Fruit fly (Drosophila melanogaster) whole organism, embryonic: ENCODE measurements around the gene Vta1.
A peak's percentile ranks its signal among the peaks of the same experiment; 100 is the strongest.

Source experiments
- Abd-B ChIP-seq: fragments of 200-800 bp; sonication (Bioruptor generic); optimal IDR thresholded peaks from 2 replicates; lab custom pipeline; 2018; ENCODE audit warnings: missing biosample characterization, mild to moderate bottlenecking, missing genetic modification characterization, moderate library complexity
- CG1024 ChIP-seq: fragments of 200-800 bp; sonication (Bioruptor generic); IDR thresholded peaks from 2 replicates; pipeline ENCODE4 v1.3.6; 2022; ENCODE audit warnings: missing biosample characterization, missing genetic modification characterization
- CG10565 ChIP-seq: fragments of 200-800 bp; sonication (Bioruptor generic); optimal IDR thresholded peaks from 3 replicates; lab custom pipeline; 2016; ENCODE audit warnings: missing biosample characterization, mild to moderate bottlenecking, missing genetic modification characterization
- CG11085 ChIP-seq: fragments of 200-800 bp; sonication (Bioruptor generic); IDR thresholded peaks from 2 replicates; pipeline ENCODE4 v1.3.6; 2022; ENCODE audit warnings: missing biosample characterization, missing genetic modification characterization
- CG12769 ChIP-seq: fragments of 200-800 bp; sonication (Bioruptor generic); optimal IDR thresholded peaks from 2 replicates; lab custom pipeline; 2019; ENCODE audit warnings: missing biosample characterization, mild to moderate bottlenecking, missing genetic modification characterization, moderate library complexity
- CG16779 ChIP-seq: fragments of 200-800 bp; sonication (Bioruptor generic); IDR thresholded peaks from 2 replicates; pipeline ENCODE4 v1.3.6; 2022; ENCODE audit warnings: missing biosample characterization, missing genetic modification characterization
- CG2202 ChIP-seq: fragments of 200-800 bp; sonication (Bioruptor generic); optimal IDR thresholded peaks from 2 replicates; lab custom pipeline; 2018; ENCODE audit warnings: missing biosample characterization, mild to moderate bottlenecking, missing genetic modification characterization
- CG30020 ChIP-seq: fragments of 200-800 bp; optimal IDR thresholded peaks from 2 replicates; lab custom pipeline; 2019; ENCODE audit warnings: missing biosample characterization, mild to moderate bottlenecking, missing genetic modification characterization, moderate library complexity
- CG3281 ChIP-seq: fragments of 200-800 bp; sonication (Bioruptor generic); optimal IDR thresholded peaks from 3 replicates; lab custom pipeline; 2017; ENCODE audit warnings: missing biosample characterization, mild to moderate bottlenecking, missing genetic modification characterization
- CG3847 ChIP-seq: fragments of 200-800 bp; sonication (Bioruptor generic); IDR thresholded peaks from 2 replicates; pipeline ENCODE4 v1.3.6; 2022; ENCODE audit warnings: missing biosample characterization, missing genetic modification characterization
- CG7987 ChIP-seq: fragments of 200-800 bp; sonication (Bioruptor generic); optimal IDR thresholded peaks from 2 replicates; lab custom pipeline; 2018; ENCODE audit warnings: missing biosample characterization, mild to moderate bottlenecking, missing genetic modification characterization, moderate library complexity
- D19B ChIP-seq: fragments of 200-800 bp; sonication (Bioruptor generic); optimal IDR thresholded peaks from 2 replicates; lab custom pipeline; 2017; ENCODE audit warnings: missing biosample characterization, mild to moderate bottlenecking, missing genetic modification characterization
- Dfd ChIP-seq, 2 experiments: fragments of >200 bp; optimal IDR thresholded peaks; 2 replicates each; lab custom pipeline; 2017; ENCODE audit warnings: missing biosample characterization in 2 of 2, missing genetic modification characterization in 2 of 2
- Dip3 ChIP-seq: fragments of 200-800 bp; sonication (Bioruptor generic); optimal IDR thresholded peaks from 3 replicates; lab custom pipeline; 2016; ENCODE audit warnings: missing biosample characterization, missing genetic modification characterization
- HLHmδ ChIP-seq: fragments of 200-800 bp; sonication (Bioruptor generic); optimal IDR thresholded peaks from 2 replicates; lab custom pipeline; 2018; ENCODE audit warnings: missing biosample characterization, mild to moderate bottlenecking, missing genetic modification characterization, moderate library complexity
- Hr3 ChIP-seq: fragments of 200-800 bp; sonication (Bioruptor generic); optimal IDR thresholded peaks from 3 replicates; lab custom pipeline; 2016; ENCODE audit warnings: missing biosample characterization, missing genetic modification characterization
- Hr39 ChIP-seq: fragments of >200 bp; optimal IDR thresholded peaks from 2 replicates; lab custom pipeline; 2017
- Hr51 ChIP-seq, 2 experiments: fragments of 200-800 bp; sonication (Bioruptor generic); optimal IDR thresholded peaks; 2 replicates in 1 of 2; 3 replicates in 1 of 2; lab custom pipeline; 2016 to 2018; ENCODE audit warnings: missing biosample characterization in 2 of 2, missing genetic modification characterization in 2 of 2, mild to moderate bottlenecking in 1 of 2, moderate library complexity in 1 of 2
- Lim3 ChIP-seq: fragments of 200-800 bp; sonication (Bioruptor generic); IDR thresholded peaks from 2 replicates; pipeline ENCODE4 v1.3.6; 2022; ENCODE audit warnings: missing biosample characterization, missing genetic modification characterization
- MBD-R2 ChIP-seq: fragments of 200-800 bp; sonication (Bioruptor generic); IDR thresholded peaks from 2 replicates; pipeline ENCODE4 v1.3.6; 2022; ENCODE audit warnings: missing biosample characterization, missing genetic modification characterization
- Meics ChIP-seq: fragments of 200-800 bp; sonication (Bioruptor generic); optimal IDR thresholded peaks from 2 replicates; lab custom pipeline; 2017; ENCODE audit warnings: missing biosample characterization, mild to moderate bottlenecking, missing genetic modification characterization
- Rx ChIP-seq: fragments of 200-800 bp; sonication (Bioruptor generic); IDR thresholded peaks from 2 replicates; pipeline ENCODE4 v1.3.6; 2022; ENCODE audit warnings: missing biosample characterization, missing genetic modification characterization
- Sry-δ ChIP-seq: fragments of 200-800 bp; sonication (Bioruptor generic); optimal IDR thresholded peaks from 2 replicates; lab custom pipeline; 2016; ENCODE audit warnings: missing biosample characterization, missing genetic modification characterization
- TFAM ChIP-seq: fragments of 200-800 bp; sonication (Bioruptor generic); optimal IDR thresholded peaks from 2 replicates; lab custom pipeline; 2017; ENCODE audit warnings: missing biosample characterization, missing genetic modification characterization, inconsistent platforms
- amos ChIP-seq: fragments of 200-800 bp; sonication (Bioruptor generic); IDR thresholded peaks from 2 replicates; pipeline ENCODE4 v1.3.6; 2022; ENCODE audit warnings: missing biosample characterization, missing genetic modification characterization; ENCODE audit not compliant: partially characterized antibody
- bigmax ChIP-seq: fragments of 200-800 bp; sonication (Bioruptor generic); optimal IDR thresholded peaks from 2 replicates; lab custom pipeline; 2018; ENCODE audit warnings: missing biosample characterization, mild to moderate bottlenecking, missing genetic modification characterization
- bsh ChIP-seq, 2 experiments: fragments of 200-800 bp; sonication (Bioruptor generic); optimal IDR thresholded peaks; 2 replicates each; lab custom pipeline; 2017 to 2018; ENCODE audit warnings: mild to moderate bottlenecking in 2 of 2, missing biosample characterization in 2 of 2, missing genetic modification characterization in 2 of 2, moderate library complexity in 1 of 2
- cas ChIP-seq: fragments of 200-800 bp; sonication (Bioruptor generic); IDR thresholded peaks from 2 replicates; pipeline ENCODE4 v1.3.6; 2022; ENCODE audit warnings: missing biosample characterization, missing genetic modification characterization
- crol ChIP-seq: fragments of 200-800 bp; sonication (Bioruptor generic); IDR thresholded peaks from 2 replicates; pipeline ENCODE4 v1.3.6; 2022; ENCODE audit warnings: missing biosample characterization, missing genetic modification characterization
- en ChIP-seq: fragments of 200-800 bp; sonication (Bioruptor generic); optimal IDR thresholded peaks from 2 replicates; lab custom pipeline; 2016; ENCODE audit warnings: missing biosample characterization, missing genetic modification characterization
- ewg ChIP-seq: fragments of 200-800 bp; sonication (Bioruptor generic); optimal IDR thresholded peaks from 3 replicates; lab custom pipeline; 2017; ENCODE audit warnings: mild to moderate bottlenecking, missing biosample characterization, missing genetic modification reagents, missing genetic modification characterization
- fd96Cb ChIP-seq: fragments of 200-800 bp; sonication (Bioruptor generic); optimal IDR thresholded peaks from 2 replicates; lab custom pipeline; 2018; ENCODE audit warnings: missing biosample characterization, mild to moderate bottlenecking, missing genetic modification characterization, moderate library complexity
- mam ChIP-seq: fragments of 200-800 bp; sonication (Bioruptor generic); optimal IDR thresholded peaks from 3 replicates; lab custom pipeline; 2016; ENCODE audit warnings: missing biosample characterization, missing genetic modification characterization
- mirr ChIP-seq: fragments of 200-800 bp; sonication (Bioruptor generic); optimal IDR thresholded peaks from 3 replicates; lab custom pipeline; 2018; ENCODE audit warnings: missing biosample characterization, mild to moderate bottlenecking, missing genetic modification characterization
- odd ChIP-seq: fragments of 200-800 bp; sonication (Bioruptor generic); optimal IDR thresholded peaks from 2 replicates; lab custom pipeline; 2017; ENCODE audit warnings: missing biosample characterization, mild to moderate bottlenecking, missing genetic modification characterization
- pum ChIP-seq: fragments of 200-800 bp; sonication (Bioruptor generic); optimal IDR thresholded peaks from 2 replicates; lab custom pipeline; 2016; ENCODE audit warnings: missing biosample characterization, missing genetic modification characterization
- rib ChIP-seq: fragments of 200-800 bp; sonication (Bioruptor generic); IDR thresholded peaks from 2 replicates; pipeline ENCODE4 v1.3.6; 2022; ENCODE audit warnings: missing biosample characterization, missing genetic modification characterization
- run ChIP-seq: fragments of 200-800 bp; sonication (Bioruptor generic); optimal IDR thresholded peaks from 3 replicates; lab custom pipeline; 2018; ENCODE audit warnings: missing biosample characterization, mild to moderate bottlenecking, missing genetic modification characterization
- sens ChIP-seq: fragments of 200-800 bp; sonication (Bioruptor generic); peaks from one replicate; lab custom pipeline; 2016; ENCODE audit warnings: missing biosample characterization, missing genetic modification characterization
- sens-2 ChIP-seq: fragments of 200-800 bp; sonication (Bioruptor generic); IDR thresholded peaks from 2 replicates; pipeline ENCODE4 v1.3.6; 2022; ENCODE audit warnings: missing biosample characterization, missing genetic modification characterization
- seq ChIP-seq: fragments of 200-800 bp; sonication (Bioruptor generic); IDR thresholded peaks from 2 replicates; pipeline ENCODE4 v1.3.6; 2022; ENCODE audit warnings: missing biosample characterization, missing genetic modification characterization
- sisA ChIP-seq: fragments of 200-800 bp; sonication (Bioruptor generic); IDR thresholded peaks from 2 replicates; pipeline ENCODE4 v1.3.6; 2022; ENCODE audit warnings: missing biosample characterization, missing genetic modification characterization
- so ChIP-seq: fragments of 200-800 bp; sonication (Bioruptor generic); IDR thresholded peaks from 3 replicates; pipeline ENCODE4 v1.3.6; 2022; ENCODE audit warnings: missing biosample characterization, missing genetic modification characterization
- tna ChIP-seq: fragments of 200-800 bp; sonication (Bioruptor generic); IDR thresholded peaks from 2 replicates; pipeline ENCODE4 v1.3.6; 2022; ENCODE audit warnings: missing biosample characterization, missing genetic modification characterization; ENCODE audit not compliant: partially characterized antibody
- toy ChIP-seq: fragments of 200-800 bp; sonication (Bioruptor generic); IDR thresholded peaks from 2 replicates; pipeline ENCODE4 v1.3.6; 2022; ENCODE audit warnings: missing biosample characterization, missing genetic modification characterization
- unpg ChIP-seq: fragments of 200-800 bp; sonication (Bioruptor generic); optimal IDR thresholded peaks from 3 replicates; lab custom pipeline; 2018; ENCODE audit warnings: missing biosample characterization, mild to moderate bottlenecking, missing genetic modification characterization, moderate library complexity
- wdn ChIP-seq: fragments of 200-800 bp; sonication (Bioruptor generic); IDR thresholded peaks from 2 replicates; pipeline ENCODE4 v1.3.6; 2022; ENCODE audit warnings: missing biosample characterization, missing genetic modification characterization
- z ChIP-seq: fragments of 200-800 bp; sonication (Bioruptor generic); IDR thresholded peaks from 3 replicates; pipeline ENCODE4 v1.3.6; 2022; ENCODE audit warnings: missing biosample characterization, missing genetic modification characterization
- zen ChIP-seq: fragments of 200-800 bp; sonication (Bioruptor generic); optimal IDR thresholded peaks from 3 replicates; lab custom pipeline; 2018; ENCODE audit warnings: missing biosample characterization, mild to moderate bottlenecking, missing genetic modification characterization, moderate library complexity
- zen2 ChIP-seq: fragments of 200-800 bp; sonication (Bioruptor generic); IDR thresholded peaks from 3 replicates; pipeline ENCODE4 v1.3.6; 2022; ENCODE audit warnings: missing biosample characterization, missing genetic modification characterization; ENCODE audit not compliant: partially characterized antibody

Gene Vta1

DNA sequence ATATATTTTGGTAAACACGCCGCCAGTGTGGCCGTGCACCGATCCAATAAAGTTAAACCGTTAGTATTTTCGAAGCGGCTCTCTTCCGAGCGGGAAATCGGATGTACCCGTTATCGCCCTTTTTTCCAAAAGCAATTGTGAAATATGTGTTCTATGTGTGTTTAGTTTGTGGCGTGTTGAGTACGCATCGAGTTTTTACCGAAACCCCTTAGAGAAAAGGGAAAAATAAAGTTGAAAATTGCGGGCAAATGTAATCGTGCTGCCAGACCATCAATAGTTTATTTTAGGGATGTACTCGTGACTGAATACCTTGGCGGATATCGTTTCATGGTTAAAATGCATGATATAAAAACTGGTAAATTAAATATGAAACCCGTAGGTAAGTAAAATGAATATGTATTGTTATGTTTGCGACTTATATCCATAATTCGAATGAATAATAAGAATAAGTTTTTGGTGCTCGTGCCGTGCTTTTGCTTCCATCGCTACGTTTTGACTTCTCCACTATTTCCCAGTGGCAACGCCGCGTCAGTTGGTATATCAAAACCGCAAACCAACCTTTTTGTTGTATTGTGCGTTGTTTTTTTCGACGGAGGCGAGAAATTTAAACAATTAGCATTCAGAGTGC lies 13.4 kb downstream of the Vta1 start, which contains the start of the genes Mettl2 and Bgb:
Mettl2 (minus strand) TSS at position 51 of the 628 bp plus-strand sequence.
Bgb (plus strand) TSS at position 527 of the 628 bp plus-strand sequence.
- TF ChIP-seq Hr51 (GFP tag; optimal IDR thresholded peaks at IDR 0.05; lab: Kevin White, UChicago) (peak; percentile 60 to 68), seq (GFP tag; lab: Robert Waterston, UW) (peak; percentile 44; the same call in 1 of the 2 replicates), MBD-R2 (GFP tag; lab: Robert Waterston, UW) (peak; percentile 51), D19B (GFP tag; lab: Kevin White, UChicago) (peak; percentile 63), unpg (GFP tag; lab: Kevin White, UChicago) (peak; percentile 71), bigmax (GFP tag; lab: Kevin White, UChicago) (no peak), CG2202 (tag; lab: Kevin White, UChicago) (peak; percentile 1), CG3847 (GFP tag; lab: Robert Waterston, UW) (peak; percentile 82), toy (GFP tag; lab: Robert Waterston, UW) (peak; percentile 51; the same call in 1 of the 2 replicates), mirr (GFP tag; lab: Kevin White, UChicago) (peak; percentile 27), odd (no peak), Hr39 (lab: Kevin White, UChicago) (no peak), CG12769 (tag; lab: Kevin White, UChicago) (no peak), z (GFP tag; lab: Robert Waterston, UW) (no peak), en (GFP tag; lab: Kevin White, UChicago) (peak; percentile 53), CG7987 (no peak), HLHmδ (GFP tag; lab: Kevin White, UChicago) (no peak), amos (GFP tag; lab: Robert Waterston, UW) (peak; percentile 66), Abd-B (GFP tag; lab: Kevin White, UChicago) (peak; percentile 86), Meics (peak; percentile 75), crol (GFP tag; lab: Robert Waterston, UW) (no peak), CG11085 (peak; percentile 45; the same call in 1 of the 2 replicates), wdn (GFP tag; lab: Robert Waterston, UW) (peak; percentile 59; the same call in 1 of the 2 replicates), CG10565 (GFP tag; lab: Kevin White, UChicago) (peak; percentile 1), sisA (GFP tag; lab: Robert Waterston, UW) (peak; percentile 93), pum (peak; percentile 88), zen (peak; percentile 74), zen2 (GFP tag; lab: Robert Waterston, UW) (no peak), Dfd (GFP tag; optimal IDR thresholded peaks at IDR 0.05; lab: Kevin White, UChicago) (no peak), rib (GFP tag; lab: Robert Waterston, UW) (peak; percentile 46; the same call in 1 of the 2 replicates), mam (GFP tag; lab: Kevin White, UChicago) (peak; percentile 90), ewg (GFP tag; lab: Kevin White, UChicago) (peak; percentile 29), sens (GFP tag; lab: Kevin White, UChicago) (peak; percentile 96), Lim3 (no peak), TFAM (GFP tag; lab: Kevin White, UChicago) (no peak), Hr3 (GFP tag; lab: Kevin White, UChicago) (peak; percentile 80), so (GFP tag; lab: Robert Waterston, UW) (no peak; the same call in 2 of the 3 replicates), cas (peak; percentile 75), fd96Cb (tag; lab: Kevin White, UChicago) (peak; percentile 78), run (tag; lab: Kevin White, UChicago) (peak; percentile 81), CG1024 (no peak), CG3281 (GFP tag; lab: Kevin White, UChicago) (peak; percentile 63), sens-2 (GFP tag; lab: Robert Waterston, UW) (no peak), Rx (GFP tag; lab: Robert Waterston, UW) (peak; percentile 69), bsh (GFP tag; optimal IDR thresholded peaks at IDR 0.05; lab: Kevin White, UChicago) (peak in 1 of 2 experiments; percentile 67), CG16779 (GFP tag; lab: Robert Waterston, UW) (peak; percentile 68; the same call in 1 of the 2 replicates), Sry-δ (GFP tag; lab: Kevin White, UChicago) (peak; percentile 96), Dip3 (GFP tag; lab: Kevin White, UChicago) (peak; percentile 80), CG30020 (tag; lab: Kevin White, UChicago) (peak; percentile 57), tna (0 out of 2 replicates have a peak, but pooled peaks have one; percentile 9)
